Fruit fly (Drosophila melanogaster): ENCODE data around the gene CG17104.

The CG17104 gene

DNA sequence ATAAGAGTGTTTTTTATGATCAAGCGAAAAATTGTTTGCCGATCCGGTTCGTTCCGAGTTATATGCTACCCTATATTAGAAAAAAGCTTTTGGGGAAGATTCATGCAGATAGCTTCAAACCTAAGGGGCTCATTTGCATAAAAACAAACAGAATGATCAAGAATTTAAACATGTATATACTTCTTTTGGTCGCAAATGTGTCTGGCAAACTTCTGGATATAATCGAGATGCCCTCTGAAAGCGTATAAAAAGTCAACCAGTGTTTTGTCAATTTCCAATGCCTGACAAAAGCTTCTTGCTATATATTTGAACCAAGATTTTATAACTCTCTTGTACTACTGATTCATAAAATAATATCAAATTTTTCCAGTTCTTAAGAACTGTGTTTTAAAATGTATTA, 8.7 kb downstream of the CG17104 start (continued):
- no peak for TF ChIP-seq Sry-β (GFP tag; optimal IDR thresholded peaks at IDR 0.05)
- TF ChIP-seq emc (GFP tag; optimal IDR thresholded peaks at IDR 0.05), result no peak
- TF ChIP-seq Oaz (GFP tag; IDR thresholded peaks at IDR 0.05), result no peak
- no peak for TF ChIP-seq abd-A (tag; optimal IDR thresholded peaks at IDR 0.05)
- TF ChIP-seq ci (GFP tag; IDR thresholded peaks at IDR 0.05), result no peak
- no peak for TF ChIP-seq CG33557 (GFP tag; optimal IDR thresholded peaks at IDR 0.05)
- TF ChIP-seq CG18011 (GFP tag; optimal IDR thresholded peaks at IDR 0.05), result peak; percentile 95
- TF ChIP-seq Poxn (GFP tag; IDR thresholded peaks at IDR 0.05), result no peak
- no peak for TF ChIP-seq prd (optimal IDR thresholded peaks at IDR 0.05)
- TF ChIP-seq prd (GFP tag; IDR thresholded peaks at IDR 0.05), result 0 out of 3 replicates have a peak, but pooled peaks have one; percentile 13
- TF ChIP-seq Asciz (GFP tag; optimal IDR thresholded peaks at IDR 0.05), result no peak
- no peak for TF ChIP-seq luna (GFP tag; optimal IDR thresholded peaks at IDR 0.05)
- TF ChIP-seq phol (tag; optimal IDR thresholded peaks at IDR 0.05), result no peak
- no peak for TF ChIP-seq ham (GFP tag; IDR thresholded peaks at IDR 0.05)
- peak; percentile 10 for TF ChIP-seq CG4424 (GFP tag; optimal IDR thresholded peaks at IDR 0.05)
- TF ChIP-seq CG17361 (GFP tag; IDR thresholded peaks at IDR 0.05), result no peak
- peak; percentile 77 for TF ChIP-seq stwl (tag; optimal IDR thresholded peaks at IDR 0.05)
- peak; percentile 29 for TF ChIP-seq CoRest (tag; optimal IDR thresholded peaks at IDR 0.05)
- TF ChIP-seq sima (GFP tag; optimal IDR thresholded peaks at IDR 0.05), result no peak
- TF ChIP-seq exex (tag; optimal IDR thresholded peaks at IDR 0.05), result no peak
- TF ChIP-seq CG3407 (GFP tag; optimal IDR thresholded peaks at IDR 0.05), result no peak
- peak; percentile 4 for TF ChIP-seq fd96Cb (tag; optimal IDR thresholded peaks at IDR 0.05)
- no peak for TF ChIP-seq CG1602 (GFP tag; optimal IDR thresholded peaks at IDR 0.05)
- TF ChIP-seq Myb (GFP tag; optimal IDR thresholded peaks at IDR 0.05), result no peak
- TF ChIP-seq sens (GFP tag), result peak; percentile 65
- peak; percentile 9 for TF ChIP-seq CG18262 (tag; optimal IDR thresholded peaks at IDR 0.05)
- TF ChIP-seq z (GFP tag; IDR thresholded peaks at IDR 0.05), result no peak
- no peak for TF ChIP-seq Mrtf (GFP tag; IDR thresholded peaks at IDR 0.05)
- peak; percentile 60 for TF ChIP-seq D19A (tag; optimal IDR thresholded peaks at IDR 0.05)
- TF ChIP-seq ind (GFP tag; optimal IDR thresholded peaks at IDR 0.05), result peak; percentile 20
- no peak for TF ChIP-seq ap (GFP tag; IDR thresholded peaks at IDR 0.05)
- no peak for TF ChIP-seq zf30C (GFP tag; optimal IDR thresholded peaks at IDR 0.05)
- no peak for TF ChIP-seq cg (GFP tag; optimal IDR thresholded peaks at IDR 0.05)
- TF ChIP-seq CG7372 (GFP tag; IDR thresholded peaks at IDR 0.05), result 0 out of 2 replicates have a peak, but pooled peaks have one; percentile 24
- TF ChIP-seq sd (tag; optimal IDR thresholded peaks at IDR 0.05), result no peak
- TF ChIP-seq vvl (GFP tag; IDR thresholded peaks at IDR 0.05), result peak; percentile 72
- no peak for TF ChIP-seq Bdp1 (GFP tag; optimal IDR thresholded peaks at IDR 0.05)
- no peak for TF ChIP-seq slou (GFP tag; optimal IDR thresholded peaks at IDR 0.05)
- no peak for TF ChIP-seq zfh2 (GFP tag; optimal IDR thresholded peaks at IDR 0.05)
- TF ChIP-seq CG8478 (optimal IDR thresholded peaks at IDR 0.05), result no peak
- peak; percentile 18 for TF ChIP-seq NFAT (GFP tag; IDR thresholded peaks at IDR 0.05)
- TF ChIP-seq CG13894 (tag; optimal IDR thresholded peaks at IDR 0.05), result peak; percentile 74
- TF ChIP-seq bigmax (GFP tag; optimal IDR thresholded peaks at IDR 0.05), result no peak
- TF ChIP-seq croc (GFP tag; conservative IDR thresholded peaks at IDR 0.05), result no peak
- no peak for TF ChIP-seq CG12659 (GFP tag; optimal IDR thresholded peaks at IDR 0.05)
- TF ChIP-seq Ets65A (GFP tag), result no peak
- no peak for TF ChIP-seq br (optimal IDR thresholded peaks at IDR 0.05)
- TF ChIP-seq lilli (GFP tag; optimal IDR thresholded peaks at IDR 0.05), result peak; percentile 4
- peak; percentile 47 for TF ChIP-seq CG11504 (tag; optimal IDR thresholded peaks at IDR 0.05)
- no peak for TF ChIP-seq CG11093 (GFP tag; IDR thresholded peaks at IDR 0.05)
- no peak for TF ChIP-seq CG16813 (GFP tag; IDR thresholded peaks at IDR 0.05; ENCODE audit: partially characterized antibody)
- no peak for TF ChIP-seq Usf (GFP tag; optimal IDR thresholded peaks at IDR 0.05)
- no peak for TF ChIP-seq nom (GFP tag; optimal IDR thresholded peaks at IDR 0.05)
